Worm (Caenorhabditis elegans) whole organism, L1 larva: ENCODE results near the gene F31E8.4.

ENCODE experiments used
- C16A3.4 ChIP-seq: fragments of 150-350 bp; optimal IDR thresholded peaks from 2 replicates; lab custom pipeline; 2014; ENCODE audit warnings: missing biosample characterization, missing genetic modification characterization
- C34B4.2 ChIP-seq: sonication (generic microtip); optimal IDR thresholded peaks from 2 replicates; lab custom pipeline; 2017; ENCODE audit warnings: mild to moderate bottlenecking, missing genetic modification characterization, missing compliant biosample characterization
- aha-1 ChIP-seq: fragments of 150-350 bp; optimal IDR thresholded peaks from 2 replicates; lab custom pipeline; 2014; ENCODE audit warnings: missing biosample characterization, missing genetic modification characterization
- alr-1 ChIP-seq: fragments of 200-800 bp; sonication (Bioruptor generic); optimal IDR thresholded peaks from 2 replicates; lab custom pipeline; 2018; ENCODE audit warnings: borderline replicate concordance, mild to moderate bottlenecking, missing genetic modification characterization, missing compliant biosample characterization
- blmp-1 ChIP-seq: fragments of 150-350 bp; optimal IDR thresholded peaks from 2 replicates; lab custom pipeline; 2014; ENCODE audit warnings: missing biosample characterization, missing genetic modification characterization
- ceh-88 ChIP-seq: fragments of 200-800 bp; sonication (Bioruptor generic); IDR thresholded peaks from 2 replicates; pipeline ENCODE4 v1.3.6; 2022; ENCODE audit warnings: missing genetic modification characterization, missing compliant biosample characterization
- ceh-90 ChIP-seq: sonication (generic microtip); optimal IDR thresholded peaks from 2 replicates; lab custom pipeline; 2016; ENCODE audit warnings: missing genetic modification characterization, missing compliant biosample characterization
- dpl-1 ChIP-seq, 3 experiments: fragments of 150-350 bp in 2 of 3; sonication (generic microtip) in 1 of 3; optimal IDR thresholded peaks; 2 replicates each; lab custom pipeline; 2014 to 2017; ENCODE audit warnings: missing biosample characterization in 3 of 3, missing genetic modification characterization in 3 of 3, missing genetic modification reagents in 3 of 3
- efl-3 ChIP-seq: fragments of 200-800 bp; sonication (Bioruptor generic); optimal IDR thresholded peaks from 2 replicates; lab custom pipeline; 2018; ENCODE audit warnings: mild to moderate bottlenecking, missing genetic modification characterization, missing compliant biosample characterization
- elt-2 ChIP-seq: sonication (generic microtip); optimal IDR thresholded peaks from 2 replicates; lab custom pipeline; 2016; ENCODE audit warnings: missing genetic modification characterization, mild to moderate bottlenecking, inconsistent platforms, missing compliant biosample characterization, missing genetic modification reagents
- elt-3 ChIP-seq, 6 experiments: fragments of 150-350 bp in 1 of 6; sonication (generic microtip); optimal IDR thresholded peaks; 2 replicates each; lab custom pipeline; 2017 to 2018; ENCODE audit warnings: missing biosample characterization in 6 of 6, missing genetic modification characterization in 6 of 6, inconsistent platforms in 1 of 6
- ets-5 ChIP-seq: fragments of 200-800 bp; sonication (Bioruptor generic); IDR thresholded peaks from 2 replicates; pipeline ENCODE4 v1.3.6; 2022; ENCODE audit warnings: missing genetic modification characterization, missing compliant biosample characterization
- fkh-8 ChIP-seq: sonication (generic microtip); optimal IDR thresholded peaks from 2 replicates; lab custom pipeline; 2016; ENCODE audit warnings: mild to moderate bottlenecking, missing genetic modification characterization, missing compliant biosample characterization
- fos-1 ChIP-seq: fragments of 150-350 bp; optimal IDR thresholded peaks from 2 replicates; lab custom pipeline; 2014; ENCODE audit warnings: missing biosample characterization, missing genetic modification characterization
- grh-1 ChIP-seq: fragments of 200-800 bp; sonication (Bioruptor generic); IDR thresholded peaks from 2 replicates; pipeline ENCODE4 v1.3.6; 2022; ENCODE audit warnings: missing genetic modification reagents, missing genetic modification characterization, missing compliant biosample characterization
- hlh-17 ChIP-seq: fragments of 200-800 bp; sonication (Bioruptor generic); optimal IDR thresholded peaks from 2 replicates; lab custom pipeline; 2018; ENCODE audit warnings: missing genetic modification characterization, mild to moderate bottlenecking, missing compliant biosample characterization, moderate library complexity, borderline replicate concordance
- hlh-4 ChIP-seq: sonication (generic microtip); optimal IDR thresholded peaks from 2 replicates; lab custom pipeline; 2016; ENCODE audit warnings: mild to moderate bottlenecking, missing genetic modification characterization, missing compliant biosample characterization
- isw-1 ChIP-seq: fragments of 200-800 bp; sonication (Bioruptor generic); IDR thresholded peaks from 2 replicates; pipeline ENCODE4 v1.3.6; 2022; ENCODE audit warnings: missing genetic modification characterization, missing compliant biosample characterization
- lin-14 ChIP-seq: fragments of 200-800 bp; sonication (Bioruptor generic); optimal IDR thresholded peaks from 2 replicates; lab custom pipeline; 2018; ENCODE audit warnings: mild to moderate bottlenecking, missing genetic modification characterization, moderate library complexity, missing compliant biosample characterization
- lin-15B ChIP-seq: fragments of 150-350 bp; sonication (generic microtip); optimal IDR thresholded peaks from 3 replicates; lab custom pipeline; 2014; ENCODE audit warnings: missing biosample characterization, missing genetic modification characterization
- lin-35 ChIP-seq, 2 experiments: fragments of 150-350 bp; optimal IDR thresholded peaks; 2 replicates each; lab custom pipeline; 2014; ENCODE audit warnings: missing biosample characterization in 2 of 2, missing genetic modification characterization in 2 of 2, missing genetic modification reagents in 2 of 2
- lsy-2 ChIP-seq, 2 experiments: fragments of 150-350 bp; optimal IDR thresholded peaks; 2 replicates each; lab custom pipeline; 2014; ENCODE audit warnings: missing biosample characterization in 2 of 2, missing genetic modification characterization in 2 of 2
- mdl-1 ChIP-seq, 2 experiments: fragments of 150-350 bp; optimal IDR thresholded peaks; 2 replicates each; lab custom pipeline; 2014 to 2017; ENCODE audit warnings: missing biosample characterization in 2 of 2, missing genetic modification characterization in 2 of 2, inconsistent platforms in 1 of 2
- mef-2 ChIP-seq: fragments of 150-350 bp; optimal IDR thresholded peaks from 2 replicates; lab custom pipeline; 2014; ENCODE audit warnings: missing biosample characterization, missing genetic modification characterization
- nhr-11 ChIP-seq: fragments of 150-350 bp; optimal IDR thresholded peaks from 2 replicates; lab custom pipeline; 2014; ENCODE audit warnings: missing biosample characterization, missing genetic modification characterization
- nhr-12 ChIP-seq: sonication (generic microtip); optimal IDR thresholded peaks from 2 replicates; lab custom pipeline; 2017; ENCODE audit warnings: missing biosample characterization, missing genetic modification characterization
- nhr-19 ChIP-seq: fragments of 200-800 bp; sonication (Bioruptor generic); conservative IDR thresholded peaks from 2 replicates; pipeline ENCODE4 v1.3.6; 2022; ENCODE audit warnings: missing genetic modification characterization, missing compliant biosample characterization
- nhr-20 ChIP-seq: sonication (generic microtip); optimal IDR thresholded peaks from 2 replicates; lab custom pipeline; 2016; ENCODE audit warnings: mild to moderate bottlenecking, missing genetic modification characterization, missing compliant biosample characterization
- nhr-237 ChIP-seq: fragments of 150-350 bp; optimal IDR thresholded peaks from 2 replicates; lab custom pipeline; 2014; ENCODE audit warnings: missing biosample characterization, missing genetic modification characterization
- nhr-28 ChIP-seq: fragments of 150-350 bp; optimal IDR thresholded peaks from 2 replicates; lab custom pipeline; 2014; ENCODE audit warnings: missing biosample characterization, missing genetic modification characterization
- nhr-47 ChIP-seq: sonication (generic microtip); optimal IDR thresholded peaks from 2 replicates; lab custom pipeline; 2016; ENCODE audit warnings: mild to moderate bottlenecking, missing genetic modification characterization, moderate library complexity, missing compliant biosample characterization
- nhr-71 ChIP-seq: sonication (generic microtip); optimal IDR thresholded peaks from 2 replicates; lab custom pipeline; 2016; ENCODE audit warnings: mild to moderate bottlenecking, missing genetic modification characterization, moderate library complexity, missing compliant biosample characterization
- nhr-77 ChIP-seq: fragments of 150-350 bp; optimal IDR thresholded peaks from 2 replicates; lab custom pipeline; 2014; ENCODE audit warnings: missing biosample characterization, missing genetic modification characterization
- nhr-85 ChIP-seq: sonication (generic microtip); peaks from one replicate; lab custom pipeline; 2016; ENCODE audit warnings: missing genetic modification characterization, inconsistent platforms, missing compliant biosample characterization
- nhr-90 ChIP-seq: sonication (generic microtip); optimal IDR thresholded peaks from 2 replicates; lab custom pipeline; 2016; ENCODE audit warnings: mild to moderate bottlenecking, missing genetic modification characterization, missing compliant biosample characterization; ENCODE audit not compliant: poor library complexity
- rnt-1 ChIP-seq: sonication (generic microtip); optimal IDR thresholded peaks from 2 replicates; lab custom pipeline; 2016; ENCODE audit warnings: mild to moderate bottlenecking, missing genetic modification characterization, moderate library complexity, missing compliant biosample characterization
- snu-23 ChIP-seq: sonication (generic microtip); optimal IDR thresholded peaks from 2 replicates; lab custom pipeline; 2016; ENCODE audit warnings: missing genetic modification characterization, missing compliant biosample characterization
- sox-4 ChIP-seq: sonication (generic microtip); optimal IDR thresholded peaks from 2 replicates; lab custom pipeline; 2016; ENCODE audit warnings: missing genetic modification characterization, missing compliant biosample characterization
- sptf-1 ChIP-seq: fragments of 150-350 bp; optimal IDR thresholded peaks from 2 replicates; lab custom pipeline; 2014; ENCODE audit warnings: missing biosample characterization, missing genetic modification characterization
- swsn-7 ChIP-seq: sonication (generic microtip); optimal IDR thresholded peaks from 2 replicates; lab custom pipeline; 2016; ENCODE audit warnings: missing genetic modification characterization, missing compliant biosample characterization
- tbx-2 ChIP-seq: sonication (generic microtip); optimal IDR thresholded peaks from 2 replicates; lab custom pipeline; 2016; ENCODE audit warnings: missing genetic modification characterization, missing compliant biosample characterization
- tlp-1 ChIP-seq: fragments of 150-350 bp; optimal IDR thresholded peaks from 2 replicates; lab custom pipeline; 2014; ENCODE audit warnings: missing biosample characterization, missing genetic modification characterization
- unc-86 ChIP-seq: sonication (generic microtip); optimal IDR thresholded peaks from 2 replicates; lab custom pipeline; 2016; ENCODE audit warnings: missing genetic modification characterization, missing compliant biosample characterization
- vab-15 ChIP-seq: sonication (generic microtip); optimal IDR thresholded peaks from 2 replicates; lab custom pipeline; 2017; ENCODE audit warnings: missing genotype, mild to moderate bottlenecking, missing genetic modification characterization, missing compliant biosample characterization
- xbp-1 ChIP-seq: sonication (generic microtip); optimal IDR thresholded peaks from 2 replicates; lab custom pipeline; 2016; ENCODE audit warnings: missing genetic modification characterization, missing compliant biosample characterization
- zip-4 ChIP-seq: fragments of 200-800 bp; sonication (Bioruptor generic); optimal IDR thresholded peaks from 2 replicates; lab custom pipeline; 2018; ENCODE audit warnings: mild to moderate bottlenecking, missing genetic modification characterization, moderate library complexity, missing compliant biosample characterization

Gene F31E8.4

DNA sequence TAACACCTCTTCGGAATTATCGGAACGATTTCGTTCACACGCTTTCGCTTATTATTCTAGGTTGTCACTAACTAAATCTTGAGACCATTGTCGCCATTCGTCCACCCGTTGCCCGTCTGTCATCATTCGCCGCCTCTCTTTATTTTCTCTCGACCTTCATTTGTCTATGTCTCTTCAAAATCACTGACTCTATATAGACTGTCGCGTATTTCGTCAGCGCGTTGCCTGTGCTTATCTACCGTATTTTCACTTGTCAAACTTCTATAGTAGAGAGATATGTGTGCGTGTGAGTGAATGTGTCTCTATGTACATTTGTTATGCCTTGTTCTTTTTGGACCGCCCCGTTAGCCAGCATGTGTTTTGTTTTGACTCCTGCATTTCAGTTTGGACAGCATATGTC lies 29.2 kb upstream of the F31E8.4 start (continued):
- TF ChIP-seq alr-1 (tag; lab: Kevin White, UChicago): no peak
- TF ChIP-seq elt-2 (tag; lab: Kevin White, UChicago): peak; percentile 15
- TF ChIP-seq nhr-77 (tag; lab: Kevin White, UChicago): peak; percentile 46
- TF ChIP-seq tlp-1 (tag; lab: Kevin White, UChicago): no peak
- peak; percentile 16 for TF ChIP-seq rnt-1 (tag; lab: Kevin White, UChicago)
- TF ChIP-seq aha-1 (tag; lab: Kevin White, UChicago): no peak
- TF ChIP-seq sox-4 (tag; lab: Kevin White, UChicago): no peak
- TF ChIP-seq mef-2: no peak
- TF ChIP-seq sptf-1 (tag; lab: Kevin White, UChicago): no peak
- no peak for TF ChIP-seq efl-3 (GFP tag; lab: Kevin White, UChicago)
- TF ChIP-seq blmp-1 (tag; lab: Kevin White, UChicago): peak; percentile 98
- TF ChIP-seq zip-4 (GFP tag; lab: Kevin White, UChicago): no peak
- peak; percentile 64 for TF ChIP-seq snu-23
- peak in 4 of 6 experiments; percentile 19 to 81 (median 36) for TF ChIP-seq elt-3 (tag; optimal IDR thresholded peaks at IDR 0.05; lab: Kevin White, UChicago)
- peak; percentile 42 for TF ChIP-seq nhr-90 (tag; lab: Kevin White, UChicago)
- TF ChIP-seq lsy-2 (tag; optimal IDR thresholded peaks at IDR 0.05; lab: Kevin White, UChicago): peak; percentile 32 to 87
- TF ChIP-seq nhr-11: no peak
- TF ChIP-seq nhr-20 (tag; lab: Kevin White, UChicago): peak; percentile 67
- TF ChIP-seq ceh-88 (GFP tag; lab: Robert Waterston, UW): no peak
- no peak for TF ChIP-seq hlh-17 (GFP tag; lab: Kevin White, UChicago)
- TF ChIP-seq C34B4.2 (tag; lab: Kevin White, UChicago): no peak
- no peak for TF ChIP-seq lin-15B (tag; lab: Kevin White, UChicago)
- TF ChIP-seq grh-1 (GFP tag; lab: Robert Waterston, UW): no peak
- TF ChIP-seq lin-35 (GFP tag; optimal IDR thresholded peaks at IDR 0.05; lab: Kevin White, UChicago): peak in 1 of 2 experiments; percentile 61
- peak; percentile 25 for TF ChIP-seq C16A3.4
- no peak for TF ChIP-seq nhr-47 (tag; lab: Kevin White, UChicago)
- TF ChIP-seq nhr-71 (tag; lab: Kevin White, UChicago): peak; percentile 44
- peak; percentile 22 for TF ChIP-seq swsn-7 (tag; lab: Kevin White, UChicago)
- peak; percentile 92 for TF ChIP-seq nhr-85
- TF ChIP-seq nhr-19 (GFP tag; lab: Robert Waterston, UW): no peak; the same call in none of the 2 replicates
- TF ChIP-seq nhr-237: no peak

ce11 chrII:6828073-6828900 lies 28.3 kb upstream of the F31E8.4 start:
- no peak for TF ChIP-seq nhr-20 (tag; lab: Kevin White, UChicago)
- peak; percentile 61 for TF ChIP-seq lin-14
- TF ChIP-seq unc-86 (tag; lab: Kevin White, UChicago): peak; percentile 1
- TF ChIP-seq nhr-12 (tag; lab: Kevin White, UChicago): no peak
- no peak for TF ChIP-seq vab-15
- TF ChIP-seq nhr-28 (tag; lab: Kevin White, UChicago): no peak
- TF ChIP-seq blmp-1 (tag; lab: Kevin White, UChicago): no peak
- peak; percentile 58 for TF ChIP-seq fkh-8
- no peak for TF ChIP-seq nhr-85
- TF ChIP-seq mef-2: no peak
- TF ChIP-seq tbx-2 (tag; lab: Kevin White, UChicago): peak; percentile 19

DNA sequence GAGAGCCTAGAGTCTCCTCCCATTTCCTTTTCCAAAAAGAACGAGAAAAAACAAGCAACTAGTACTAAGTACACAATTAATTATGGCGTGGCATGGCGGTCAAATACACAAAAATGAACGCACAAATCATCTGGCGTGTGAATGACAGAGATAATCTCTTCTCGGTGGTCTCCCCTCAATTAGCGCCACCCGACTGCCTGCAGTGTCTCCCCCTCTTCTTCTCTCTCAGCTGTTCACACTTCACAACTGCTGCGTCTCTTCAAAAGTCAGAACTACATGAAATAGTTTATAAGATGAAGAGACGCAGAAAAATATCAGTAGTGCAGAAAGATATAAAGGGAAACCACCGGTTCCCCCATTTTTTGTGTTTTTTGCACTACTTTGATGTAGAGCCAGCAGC lies 27.4 kb upstream of the F31E8.4 start:
- no peak for TF ChIP-seq tlp-1 (tag; lab: Kevin White, UChicago)
- peak; percentile 23 for TF ChIP-seq sox-4 (tag; lab: Kevin White, UChicago)
- peak; percentile 4 to 21 (median 16) for TF ChIP-seq dpl-1 (GFP tag; optimal IDR thresholded peaks at IDR 0.05; lab: Kevin White, UChicago)
- no peak for TF ChIP-seq ceh-90
- no peak for TF ChIP-seq grh-1 (GFP tag; lab: Robert Waterston, UW)
- TF ChIP-seq nhr-20 (tag; lab: Kevin White, UChicago): peak; percentile 76
- TF ChIP-seq xbp-1 (tag; lab: Kevin White, UChicago): peak; percentile 16
- TF ChIP-seq nhr-90 (tag; lab: Kevin White, UChicago): peak; percentile 3
- TF ChIP-seq isw-1: no peak
- no peak for TF ChIP-seq ets-5 (GFP tag; lab: Robert Waterston, UW)
- TF ChIP-seq lin-35 (GFP tag; optimal IDR thresholded peaks at IDR 0.05; lab: Kevin White, UChicago): peak; percentile 18 to 25
- TF ChIP-seq nhr-47 (tag; lab: Kevin White, UChicago): peak; percentile 56
- peak; percentile 10 for TF ChIP-seq unc-86 (tag; lab: Kevin White, UChicago)
- peak; percentile 71 for TF ChIP-seq nhr-19 (GFP tag; lab: Robert Waterston, UW)
- no peak for TF ChIP-seq efl-3 (GFP tag; lab: Kevin White, UChicago)
- TF ChIP-seq mdl-1 (tag; optimal IDR thresholded peaks at IDR 0.05; lab: Kevin White, UChicago): peak in 1 of 2 experiments; percentile 58
- peak; percentile 58 to 77 for TF ChIP-seq lsy-2 (tag; optimal IDR thresholded peaks at IDR 0.05; lab: Kevin White, UChicago)
- TF ChIP-seq fos-1: no peak
- TF ChIP-seq elt-3 (tag; optimal IDR thresholded peaks at IDR 0.05; lab: Kevin White, UChicago): peak in 4 of 6 experiments; percentile 1 to 68 (median 34)
- no peak for TF ChIP-seq hlh-4
- peak; percentile 87 for TF ChIP-seq nhr-71 (tag; lab: Kevin White, UChicago)
